Fruit fly (Drosophila melanogaster) Kc167 (cell line): Measurements from ENCODE around the gene CG15423.

Source experiments
- Myc ChIP-seq: fragments of >200 bp; optimal IDR thresholded peaks from 2 replicates; lab custom pipeline; 2017; ENCODE audit warnings: missing external identifiers
- Sin3A ChIP-seq: fragments of >200 bp; optimal IDR thresholded peaks from 2 replicates; lab custom pipeline; 2018; ENCODE audit warnings: missing external identifiers
- h ChIP-seq: fragments of >200 bp; optimal IDR thresholded peaks from 3 replicates; lab custom pipeline; 2018; ENCODE audit warnings: missing external identifiers
- insv ChIP-seq: fragments of >200 bp; optimal IDR thresholded peaks from 3 replicates; lab custom pipeline; 2018; ENCODE audit warnings: missing external identifiers
- psq ChIP-seq: fragments of >200 bp; optimal IDR thresholded peaks from 2 replicates; lab custom pipeline; 2017; ENCODE audit warnings: missing external identifiers
- ttk ChIP-seq: sonication (Bioruptor generic); optimal IDR thresholded peaks from 2 replicates; lab custom pipeline; 2017; ENCODE audit warnings: missing external identifiers

dm6 chr2L:4007390-4007789, 1.5 kb downstream of the CG15423 start, which contains the start of gene CG43773:
- no peak for TF ChIP-seq Myc (lab: Kevin White, UChicago)
- no peak for TF ChIP-seq ttk (lab: Kevin White, UChicago)
- no peak for TF ChIP-seq h (lab: Kevin White, UChicago)
- TF ChIP-seq Sin3A (lab: Kevin White, UChicago), result no peak
- no peak for TF ChIP-seq insv
- TF ChIP-seq psq (lab: Kevin White, UChicago), result no peak
